Fruit fly (Drosophila melanogaster) whole organism: ENCODE results near the gene CG15431.

Experiments
- CG8478 ChIP-seq: fragments of >200 bp; optimal IDR thresholded peaks from 2 replicates; lab custom pipeline; 2018; ENCODE audit warnings: inconsistent platforms
- Dll ChIP-seq: fragments of >200 bp; optimal IDR thresholded peaks from 2 replicates; lab custom pipeline; 2017
- EcR ChIP-seq, 2 experiments: fragments of >200 bp; optimal IDR thresholded peaks; 2 replicates each; lab custom pipeline; 2017; ENCODE audit warnings: missing biosample characterization in 2 of 2, missing genetic modification characterization in 2 of 2, missing genetic modification reagents in 2 of 2
- pan ChIP-seq: fragments of >200 bp; optimal IDR thresholded peaks from 2 replicates; lab custom pipeline; 2017
- psq ChIP-seq: fragments of >200 bp; optimal IDR thresholded peaks from 2 replicates; lab custom pipeline; 2017
- usp ChIP-seq: fragments of >200 bp; optimal IDR thresholded peaks from 2 replicates; lab custom pipeline; 2017; ENCODE audit warnings: missing biosample characterization, missing genetic modification characterization, mixed read lengths

The CG15431 gene

DNA sequence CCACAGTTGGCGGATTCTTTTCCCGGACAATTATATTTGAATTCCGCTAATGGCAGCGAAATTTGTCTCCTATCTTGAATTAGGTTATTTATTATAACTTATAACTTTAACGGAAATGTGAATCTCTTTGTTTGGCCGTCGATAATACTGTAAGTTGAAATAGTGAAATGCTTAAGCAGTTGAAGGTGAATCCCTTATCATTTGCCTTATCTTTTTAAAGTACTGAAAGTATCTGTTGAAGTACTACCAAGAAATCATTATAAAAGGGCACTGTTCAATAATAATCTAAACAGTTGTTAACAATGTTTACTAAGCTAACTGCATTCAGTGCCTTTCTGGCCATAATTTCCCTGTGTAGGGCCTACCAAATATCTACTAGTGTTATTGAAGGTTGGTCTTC is 30.2 kb downstream of the CG15431 start, which contains the start of gene CG43055:
Gene CG43055, plus strand, starts transcription at position 301 of the 400 bp plus-strand sequence.
- no peak for TF ChIP-seq usp
- TF ChIP-seq pan (lab: Kevin White, UChicago), result no peak
- no peak for TF ChIP-seq psq (lab: Kevin White, UChicago)
- no peak for TF ChIP-seq Dll (lab: Kevin White, UChicago)
- no peak for TF ChIP-seq EcR (GFP tag; optimal IDR thresholded peaks at IDR 0.05; lab: Kevin White, UChicago)
- TF ChIP-seq CG8478 (lab: Kevin White, UChicago), result no peak

DNA sequence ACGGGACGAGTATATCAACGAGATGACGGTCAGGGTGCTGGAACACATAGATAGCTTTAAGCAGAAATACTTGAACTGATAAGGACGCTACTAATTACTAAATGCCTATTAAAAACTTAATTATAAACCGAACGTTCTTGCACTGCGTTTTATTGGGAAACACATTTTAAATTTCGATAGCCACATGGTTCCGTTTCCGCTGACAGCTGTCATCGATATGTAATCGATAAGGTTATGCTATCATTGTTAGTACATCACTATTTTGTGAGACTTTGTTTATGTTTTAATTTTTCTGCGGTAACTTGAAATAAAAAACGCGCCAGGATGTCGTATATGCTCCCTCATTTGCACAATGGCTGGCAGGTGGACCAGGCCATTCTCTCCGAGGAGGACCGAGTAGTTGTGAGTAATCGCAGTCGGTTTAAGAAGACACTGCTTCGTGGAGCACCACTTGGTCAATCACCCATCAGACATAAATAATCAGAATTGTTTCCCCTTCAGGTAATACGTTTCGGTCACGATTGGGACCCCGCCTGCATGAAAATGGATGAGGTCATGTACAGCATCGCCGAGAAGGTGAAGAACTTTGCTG is 38.0 kb downstream of the CG15431 start, which contains the start of gene Dim1:
Gene Dim1, plus strand, starts transcription at position 239 of the 592 bp plus-strand sequence.
- TF ChIP-seq Dll (lab: Kevin White, UChicago) (no peak), CG8478 (lab: Kevin White, UChicago) (no peak), psq (lab: Kevin White, UChicago) (no peak)

DNA sequence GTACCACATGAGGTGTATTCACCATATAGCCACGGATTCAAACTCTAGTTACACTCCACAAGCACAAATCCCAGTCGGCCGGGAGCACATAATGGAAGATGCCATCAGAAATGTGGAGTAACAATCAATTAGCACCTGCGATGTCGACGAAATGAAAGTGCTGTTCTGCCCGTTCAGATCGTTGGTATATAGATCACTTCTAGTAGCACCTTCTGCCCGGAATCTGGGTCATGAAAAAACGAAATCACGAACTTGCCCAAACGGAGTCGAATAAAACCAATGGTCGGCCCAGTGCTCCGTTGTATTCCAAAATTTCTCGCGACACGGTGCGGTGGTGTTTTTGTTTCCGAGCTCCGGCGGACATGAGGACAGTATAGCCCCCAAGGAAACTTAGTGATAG is 40.4 kb downstream of the CG15431 start, which contains the start of gene CG33003:
Gene CG33003, plus strand, starts transcription at position 301 of the 400 bp plus-strand sequence.
- TF ChIP-seq pan (lab: Kevin White, UChicago) (no peak), CG8478 (lab: Kevin White, UChicago) (no peak), usp (no peak), EcR (GFP tag; optimal IDR thresholded peaks at IDR 0.05; lab: Kevin White, UChicago) (no peak), Dll (lab: Kevin White, UChicago) (no peak), psq (lab: Kevin White, UChicago) (no peak)

DNA sequence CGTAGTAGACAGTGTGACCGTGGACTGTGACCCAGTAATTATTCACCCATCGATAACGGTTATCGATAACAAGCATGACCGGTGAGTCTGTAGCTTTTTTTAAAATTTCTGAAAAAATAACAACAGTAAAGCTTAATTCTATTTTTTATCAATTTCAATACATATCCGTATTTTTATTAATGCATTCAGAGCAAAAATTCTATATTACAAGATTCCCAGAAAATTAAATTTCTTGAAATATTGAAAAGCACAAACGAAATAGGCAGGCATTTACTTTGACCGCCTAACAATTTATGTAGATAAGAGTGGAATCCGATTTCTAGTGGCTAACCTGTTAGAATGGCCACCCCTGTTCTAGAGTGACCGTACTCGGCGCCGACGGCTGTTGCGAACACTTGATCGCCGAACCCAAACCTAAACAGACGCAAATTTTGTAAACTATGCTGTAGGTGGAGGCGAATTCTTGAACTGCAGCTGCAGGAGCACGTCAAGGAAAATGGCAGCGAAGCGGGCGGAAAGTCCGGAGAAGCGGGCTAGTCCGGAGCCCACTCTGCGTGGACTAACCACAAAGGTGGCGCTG is 47.1 kb downstream of the CG15431 start, which contains the start of gene CG3652:
Gene CG3652, minus strand, starts transcription at position 35 of the 580 bp plus-strand sequence.
- TF ChIP-seq pan (lab: Kevin White, UChicago) (no peak), EcR (GFP tag; optimal IDR thresholded peaks at IDR 0.05; lab: Kevin White, UChicago) (no peak), psq (lab: Kevin White, UChicago) (no peak), CG8478 (lab: Kevin White, UChicago) (no peak), usp (no peak), Dll (lab: Kevin White, UChicago) (no peak)

DNA sequence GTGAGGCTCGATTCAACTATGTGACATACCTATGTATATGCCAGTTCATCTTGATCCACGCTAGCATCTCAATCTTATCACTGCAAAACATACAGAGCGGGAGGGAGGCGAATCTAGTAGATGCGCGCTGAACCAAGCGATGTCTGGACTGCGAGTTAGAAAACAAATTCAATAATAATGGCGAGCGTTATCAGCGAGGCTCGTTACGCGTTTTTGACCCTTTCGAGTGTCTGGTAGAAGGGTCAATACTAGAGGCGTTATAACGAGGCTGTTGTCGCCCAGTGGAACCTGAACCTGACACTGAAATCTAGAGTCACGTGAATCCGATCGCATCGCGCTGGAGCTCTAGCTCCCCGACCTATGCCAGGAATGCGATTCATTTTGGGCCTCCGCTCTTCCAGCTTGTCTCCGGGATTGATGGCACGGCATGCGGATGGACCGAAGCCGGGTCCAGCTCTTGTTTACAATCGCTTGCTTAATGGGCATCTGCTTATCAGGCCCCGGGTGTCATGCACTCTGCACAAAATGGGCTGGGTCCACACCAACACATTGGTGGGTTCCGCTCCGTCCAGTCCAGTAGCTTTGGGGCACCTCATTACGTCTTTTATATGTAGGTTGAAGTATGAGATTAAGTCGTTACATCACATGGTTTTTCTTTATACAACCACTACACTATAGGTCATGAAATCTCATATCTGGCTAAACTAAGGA is 51.5 kb downstream of the CG15431 start:
- TF ChIP-seq EcR (GFP tag; optimal IDR thresholded peaks at IDR 0.05; lab: Kevin White, UChicago), result no peak
- no peak for TF ChIP-seq CG8478 (lab: Kevin White, UChicago)
- TF ChIP-seq usp, result no peak
- no peak for TF ChIP-seq pan (lab: Kevin White, UChicago)

DNA sequence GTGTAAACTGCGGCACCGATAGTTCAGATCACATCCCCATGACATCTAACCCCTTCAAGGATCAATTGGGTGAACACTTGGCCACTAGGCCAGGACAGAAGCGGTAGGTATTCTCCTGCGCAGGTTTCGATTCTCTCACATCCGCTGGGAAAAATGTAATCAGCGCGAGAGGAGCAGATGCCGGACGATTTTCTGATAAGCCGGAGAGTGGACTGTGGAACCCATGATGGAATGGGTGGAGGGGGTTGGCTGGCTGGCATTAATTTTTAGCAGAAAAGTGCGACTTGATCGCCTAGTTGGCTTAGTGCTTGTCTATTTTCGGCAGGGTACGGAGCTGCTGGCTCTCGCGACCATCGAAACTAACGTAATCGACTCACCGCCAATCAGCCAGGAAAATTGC is 53.1 kb downstream of the CG15431 start, which contains the start of gene Tps1:
Gene Tps1, plus strand, starts transcription at position 301 of the 400 bp plus-strand sequence.
- TF ChIP-seq psq (lab: Kevin White, UChicago) (no peak), pan (lab: Kevin White, UChicago) (no peak), usp (no peak), EcR (GFP tag; optimal IDR thresholded peaks at IDR 0.05; lab: Kevin White, UChicago) (no peak), Dll (lab: Kevin White, UChicago) (no peak), CG8478 (lab: Kevin White, UChicago) (no peak)

DNA sequence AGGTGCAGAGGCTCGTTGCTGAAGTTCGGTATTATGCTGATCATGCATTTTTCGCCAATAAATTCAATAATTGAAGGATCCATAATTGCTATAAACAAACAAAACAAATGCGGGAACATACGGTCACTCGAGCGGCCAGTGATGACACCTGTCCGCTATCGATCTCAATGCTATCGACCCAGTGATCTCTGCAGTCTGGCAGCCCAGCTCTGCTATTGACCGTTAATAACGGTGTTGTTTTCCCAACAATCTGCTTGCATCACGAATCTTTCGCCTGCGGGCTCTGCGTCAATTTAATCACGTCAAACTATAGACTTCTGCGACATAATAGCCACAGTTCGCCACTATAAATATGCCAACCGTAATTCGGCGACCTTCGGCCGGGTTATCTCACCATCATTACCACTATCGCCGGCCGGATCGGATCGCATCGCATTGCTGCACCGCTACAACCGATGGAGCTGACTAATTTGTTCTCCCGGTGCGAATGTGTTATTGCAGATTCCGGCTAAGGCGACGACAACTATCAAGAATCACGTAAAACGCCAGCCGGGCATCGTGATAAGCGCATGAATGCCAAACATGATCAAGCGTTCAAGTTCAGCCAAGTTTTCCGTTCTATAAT is 54.0 kb downstream of the CG15431 start, which contains the start of gene Psf2:
Gene Psf2, minus strand, starts transcription at position 431 of the 625 bp plus-strand sequence.
- TF ChIP-seq EcR (GFP tag; optimal IDR thresholded peaks at IDR 0.05; lab: Kevin White, UChicago) (no peak), usp (no peak), psq (lab: Kevin White, UChicago) (no peak), Dll (lab: Kevin White, UChicago) (no peak), CG8478 (lab: Kevin White, UChicago) (no peak), pan (lab: Kevin White, UChicago) (no peak)

DNA sequence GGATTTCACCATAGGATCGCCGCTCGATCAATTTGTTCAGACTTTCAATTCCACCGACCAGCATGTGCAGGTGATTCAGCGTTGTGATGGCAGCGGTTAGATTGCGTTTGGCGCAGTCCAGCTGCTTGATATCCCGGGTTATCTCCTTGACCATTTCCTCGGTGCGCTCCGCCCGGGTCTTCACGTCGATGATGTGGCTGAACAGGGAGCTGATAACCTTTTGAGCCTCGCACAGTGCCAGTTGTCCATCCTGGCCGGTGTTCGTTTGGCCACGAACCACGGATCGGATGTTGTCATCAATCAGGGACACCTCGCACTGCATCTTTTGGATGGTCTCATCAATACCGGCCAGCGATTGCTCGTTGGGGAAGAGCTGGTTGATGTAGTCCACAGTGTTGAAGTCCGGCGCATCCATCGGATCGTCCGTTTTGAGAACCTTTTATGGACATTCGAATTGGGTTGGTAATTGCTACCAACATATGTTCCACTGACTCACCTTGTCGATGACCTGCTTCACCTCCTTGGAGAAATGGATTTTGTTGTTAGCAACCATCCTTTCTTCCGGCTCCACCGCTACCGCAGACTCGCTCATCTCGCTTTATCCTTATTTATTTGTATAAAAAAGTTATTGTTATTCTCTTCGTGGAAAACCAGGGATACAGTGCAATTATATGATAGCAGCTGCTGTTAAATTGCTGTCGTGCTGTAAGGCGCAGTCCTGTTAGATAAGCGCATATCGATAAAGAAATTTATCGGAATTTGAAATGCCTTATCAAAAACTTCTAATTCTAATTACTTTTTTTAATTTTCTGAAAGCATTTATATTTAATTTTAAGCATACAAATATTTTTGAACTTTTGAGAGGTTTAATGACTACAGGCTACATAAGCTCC is 55.4 kb downstream of the CG15431 start, which contains the start of gene Vps53:
Gene Vps53, minus strand, starts transcription at position 676 of the 893 bp plus-strand sequence.
- no peak for TF ChIP-seq psq (lab: Kevin White, UChicago)
- TF ChIP-seq Dll (lab: Kevin White, UChicago), result no peak
- no peak for TF ChIP-seq usp
- TF ChIP-seq EcR (GFP tag; optimal IDR thresholded peaks at IDR 0.05; lab: Kevin White, UChicago), result no peak
- TF ChIP-seq pan (lab: Kevin White, UChicago), result no peak
- TF ChIP-seq CG8478 (lab: Kevin White, UChicago), result no peak

DNA sequence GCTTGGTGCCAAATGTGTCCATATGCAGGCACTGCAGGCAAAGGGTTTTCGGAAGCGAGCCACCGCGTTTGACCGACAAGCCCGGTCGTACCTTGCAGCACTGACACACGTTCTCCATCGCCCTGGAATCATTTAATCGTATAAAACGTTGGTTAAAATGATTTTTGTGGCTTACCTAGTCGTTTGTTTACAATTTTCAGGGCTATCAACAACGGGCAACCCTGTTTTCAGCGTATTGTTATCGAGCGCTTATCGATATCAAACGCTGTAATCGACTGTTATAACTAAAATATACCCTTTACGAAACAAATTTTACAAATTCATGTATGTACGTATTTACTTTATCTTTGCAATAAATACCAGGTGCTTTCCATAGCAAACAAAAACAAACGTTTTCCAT is 58.6 kb downstream of the CG15431 start, which contains the start of gene CG17612:
Gene CG17612, minus strand, starts transcription at position 214 of the 400 bp plus-strand sequence.
- TF ChIP-seq CG8478 (lab: Kevin White, UChicago), result no peak
- TF ChIP-seq pan (lab: Kevin White, UChicago), result no peak
- TF ChIP-seq EcR (GFP tag; optimal IDR thresholded peaks at IDR 0.05; lab: Kevin White, UChicago), result no peak
- TF ChIP-seq Dll (lab: Kevin White, UChicago), result no peak
- TF ChIP-seq usp, result no peak
- no peak for TF ChIP-seq psq (lab: Kevin White, UChicago)

DNA sequence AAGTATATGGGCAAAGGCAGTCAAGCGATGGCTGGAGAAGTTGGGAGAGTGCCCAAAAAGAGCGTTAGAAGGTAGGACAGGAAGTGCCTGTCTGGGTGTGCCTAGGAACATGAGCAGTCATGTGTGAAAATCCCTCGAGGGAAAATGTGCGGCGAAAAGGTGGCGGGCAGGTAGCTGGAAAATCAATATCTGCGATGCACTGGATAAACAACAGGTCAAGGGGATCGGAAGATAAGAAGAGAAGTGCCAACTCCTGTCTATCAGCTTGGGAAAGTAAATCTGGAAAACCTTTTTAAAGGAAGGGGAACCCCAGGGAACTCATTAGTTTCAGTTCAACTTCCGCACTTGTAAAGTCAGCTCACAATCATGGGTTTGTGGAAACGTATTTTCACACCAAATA is 62.7 kb downstream of the CG15431 start:
- TF ChIP-seq pan (lab: Kevin White, UChicago) (no peak), psq (lab: Kevin White, UChicago) (no peak), usp (no peak), CG8478 (lab: Kevin White, UChicago) (no peak), Dll (lab: Kevin White, UChicago) (no peak), EcR (GFP tag; optimal IDR thresholded peaks at IDR 0.05; lab: Kevin White, UChicago) (no peak)
